Fruit fly (Drosophila melanogaster): ENCODE measurements around the gene CG7840.

Gene CG7840

DNA sequence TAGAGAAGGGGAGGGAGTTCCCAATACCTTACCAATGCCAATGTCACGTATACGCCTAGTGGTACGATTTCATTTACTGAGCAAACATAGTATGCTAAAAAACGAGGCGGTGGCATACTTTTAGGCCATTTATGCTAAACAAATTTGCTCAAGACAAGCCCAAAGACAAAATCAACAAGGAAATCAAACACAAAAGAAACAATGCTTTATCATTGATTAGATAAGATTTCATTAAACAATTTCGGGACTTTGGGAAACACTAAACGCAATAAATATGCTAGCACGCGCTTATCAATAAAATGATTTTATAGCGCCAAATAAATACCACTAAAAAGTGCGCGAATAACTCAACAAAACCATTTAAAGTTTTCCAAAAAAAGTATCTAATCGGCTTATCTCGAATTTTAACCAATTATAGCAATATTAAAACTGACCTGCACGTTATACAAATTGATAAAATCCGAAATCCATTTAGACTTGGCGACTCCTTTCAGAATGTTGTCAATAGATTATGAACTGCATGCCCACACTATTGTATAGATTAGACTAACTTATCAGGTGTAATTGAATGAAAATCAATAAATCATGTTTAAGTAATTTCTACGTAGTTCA lies 45.3 kb downstream of the CG7840 start (continued):
- peak; percentile 25; the same call in 1 of the 3 replicates for TF ChIP-seq Dbx (GFP tag; IDR thresholded peaks at IDR 0.05)
- TF ChIP-seq klu (GFP tag; IDR thresholded peaks at IDR 0.05): no peak
- TF ChIP-seq Oli (tag; optimal IDR thresholded peaks at IDR 0.05): peak; percentile 8
- TF ChIP-seq pita (GFP tag; optimal IDR thresholded peaks at IDR 0.05): no peak
- no peak for TF ChIP-seq D19B (GFP tag; optimal IDR thresholded peaks at IDR 0.05)
- TF ChIP-seq br (optimal IDR thresholded peaks at IDR 0.05): no peak
- TF ChIP-seq so (GFP tag; IDR thresholded peaks at IDR 0.05): 0 out of 3 replicates have a peak, but pooled peaks have one; percentile 36
- TF ChIP-seq CG31224 (GFP tag; IDR thresholded peaks at IDR 0.05): no peak
- peak; percentile 95 for TF ChIP-seq sd (tag; optimal IDR thresholded peaks at IDR 0.05)
- no peak for TF ChIP-seq Spps (tag; optimal IDR thresholded peaks at IDR 0.05)
- TF ChIP-seq CG15601 (tag; optimal IDR thresholded peaks at IDR 0.05): no peak
- TF ChIP-seq ATbp (GFP tag; optimal IDR thresholded peaks at IDR 0.05): peak; percentile 80
- no peak for TF ChIP-seq ind (GFP tag; optimal IDR thresholded peaks at IDR 0.05)
- peak; percentile 8 for TF ChIP-seq CG8388 (GFP tag; optimal IDR thresholded peaks at IDR 0.05)
- TF ChIP-seq ro (GFP tag; IDR thresholded peaks at IDR 0.05): no peak
- peak; percentile 17 for TF ChIP-seq YL-1 (GFP tag; optimal IDR thresholded peaks at IDR 0.05)
- no peak for TF ChIP-seq onecut (GFP tag; IDR thresholded peaks at IDR 0.05)
- peak in 1 of 2 experiments; percentile 23 for TF ChIP-seq Eip74EF (GFP tag; optimal IDR thresholded peaks at IDR 0.05)
- no peak for TF ChIP-seq nerfin-1 (tag; optimal IDR thresholded peaks at IDR 0.05)
- TF ChIP-seq CG8359 (GFP tag; optimal IDR thresholded peaks at IDR 0.05; ENCODE audit: borderline replicate concordance): no peak
- TF ChIP-seq CG7357 (GFP tag; IDR thresholded peaks at IDR 0.05): no peak
- TF ChIP-seq CG6813 (GFP tag; optimal IDR thresholded peaks at IDR 0.05): peak; percentile 36
- TF ChIP-seq CG7271 (tag; optimal IDR thresholded peaks at IDR 0.05): no peak
- TF ChIP-seq CG6765 (GFP tag; optimal IDR thresholded peaks at IDR 0.05): peak; percentile 26
- TF ChIP-seq zfh1 (GFP tag; IDR thresholded peaks at IDR 0.05): no peak
- TF ChIP-seq gro (GFP tag; optimal IDR thresholded peaks at IDR 0.05): peak; percentile 62
- peak; percentile 33 for TF ChIP-seq CoRest (tag; optimal IDR thresholded peaks at IDR 0.05)
- TF ChIP-seq ttk (GFP tag; IDR thresholded peaks at IDR 0.05): no peak
- peak; percentile 27 for TF ChIP-seq CG7839 (tag; optimal IDR thresholded peaks at IDR 0.05)
- peak; percentile 76 for TF ChIP-seq Atf6 (GFP tag; IDR thresholded peaks at IDR 0.05)
- no peak; the same call in 1 of the 2 replicates for TF ChIP-seq E2f2 (GFP tag; IDR thresholded peaks at IDR 0.05)
- TF ChIP-seq hkb (optimal IDR thresholded peaks at IDR 0.05): no peak
- peak; percentile 72 for TF ChIP-seq hkb (GFP tag; IDR thresholded peaks at IDR 0.05)
- TF ChIP-seq Stat92E (GFP tag; optimal IDR thresholded peaks at IDR 0.05): no peak
- no peak for TF ChIP-seq gt (GFP tag; IDR thresholded peaks at IDR 0.05)
- peak; percentile 57 for TF ChIP-seq BtbVII (GFP tag; optimal IDR thresholded peaks at IDR 0.05)
- peak; percentile 6; the same call in 1 of the 2 replicates for TF ChIP-seq CG4730 (GFP tag; IDR thresholded peaks at IDR 0.05)
- TF ChIP-seq Sox102F (GFP tag; optimal IDR thresholded peaks at IDR 0.05): peak; percentile 42
- TF ChIP-seq sug (tag; optimal IDR thresholded peaks at IDR 0.05): peak; percentile 46
- peak; percentile 41 for TF ChIP-seq Dek (tag; optimal IDR thresholded peaks at IDR 0.05)
- no peak for TF ChIP-seq unc-4 (GFP tag; IDR thresholded peaks at IDR 0.05; ENCODE audit: partially characterized antibody)
- TF ChIP-seq CG8089 (GFP tag; optimal IDR thresholded peaks at IDR 0.05): no peak
- peak; percentile 54 for TF ChIP-seq Fer3 (tag; optimal IDR thresholded peaks at IDR 0.05)
- TF ChIP-seq CG6683 (GFP tag; optimal IDR thresholded peaks at IDR 0.05): peak; percentile 2
- no peak for TF ChIP-seq crp (GFP tag; optimal IDR thresholded peaks at IDR 0.05)
- no peak for TF ChIP-seq HLH54F (GFP tag; optimal IDR thresholded peaks at IDR 0.05)
- no peak for TF ChIP-seq CHES-1-like (GFP tag; optimal IDR thresholded peaks at IDR 0.05)
- peak; percentile 22 for TF ChIP-seq org-1 (GFP tag; optimal IDR thresholded peaks at IDR 0.05)
- no peak for TF ChIP-seq CG2712 (tag; optimal IDR thresholded peaks at IDR 0.05)
- TF ChIP-seq Lim3 (GFP tag; IDR thresholded peaks at IDR 0.05): no peak

Measured in whole organism, embryonic.